Worm (Caenorhabditis elegans) whole organism, young adult: ENCODE results near the gene cdc-48.2.

ENCODE experiments used
- D2030.7 ChIP-seq: fragments of 200-800 bp; sonication (Bioruptor generic); IDR thresholded peaks from 2 replicates; pipeline ENCODE4 v1.3.6; 2022; ENCODE audit warnings: missing genetic modification reagents, missing genetic modification characterization, missing compliant biosample characterization
- F23B12.7 ChIP-seq: sonication (generic microtip); optimal IDR thresholded peaks from 2 replicates; lab custom pipeline; 2017; ENCODE audit warnings: missing genetic modification characterization, mild to moderate bottlenecking, missing compliant biosample characterization, antibody characterized with exemption, moderate library complexity; ENCODE audit not compliant: insufficient read depth
- F33H1.4 ChIP-seq: fragments of 200-800 bp; sonication (Bioruptor generic); IDR thresholded peaks from 2 replicates; pipeline ENCODE4 v1.3.6; 2022; ENCODE audit warnings: missing genetic modification reagents, missing genetic modification characterization, missing compliant biosample characterization
- F37B4.10 ChIP-seq: fragments of 200-800 bp; sonication (Bioruptor generic); IDR thresholded peaks from 2 replicates; pipeline ENCODE4 v1.3.6; 2022; ENCODE audit warnings: missing genetic modification characterization, missing compliant biosample characterization
- F39B2.1 ChIP-seq: fragments of 200-800 bp; sonication (Bioruptor generic); IDR thresholded peaks from 2 replicates; pipeline ENCODE4 v1.3.6; 2022; ENCODE audit warnings: missing genetic modification reagents, missing genetic modification characterization, missing compliant biosample characterization
- T26A5.8 ChIP-seq: sonication (generic microtip); optimal IDR thresholded peaks from 2 replicates; lab custom pipeline; 2016; ENCODE audit warnings: missing genetic modification characterization, missing compliant biosample characterization
- Y53G8AR.9 ChIP-seq: fragments of 200-800 bp; sonication (Bioruptor generic); conservative IDR thresholded peaks from 2 replicates; pipeline ENCODE4 v1.3.6; 2022; ENCODE audit warnings: missing genetic modification reagents, missing genetic modification characterization, missing compliant biosample characterization
- Y95B8A.8 ChIP-seq: fragments of 200-800 bp; sonication (Bioruptor generic); IDR thresholded peaks from 2 replicates; pipeline ENCODE4 v1.3.6; 2022; ENCODE audit warnings: missing genetic modification reagents, missing genetic modification characterization, missing compliant biosample characterization
- ZK185.1 ChIP-seq: sonication (generic microtip); optimal IDR thresholded peaks from 2 replicates; lab custom pipeline; 2016; ENCODE audit warnings: mild to moderate bottlenecking, missing genetic modification characterization, missing compliant biosample characterization; ENCODE audit not compliant: poor library complexity, severe bottlenecking
- aptf-2 ChIP-seq: fragments of 200-800 bp; sonication (Bioruptor generic); conservative IDR thresholded peaks from 2 replicates; pipeline ENCODE4 v1.3.6; 2022; ENCODE audit warnings: missing genetic modification reagents, missing genetic modification characterization, missing compliant biosample characterization
- atf-7 ChIP-seq: sonication (generic microtip); optimal IDR thresholded peaks from 2 replicates; lab custom pipeline; 2017; ENCODE audit warnings: mild to moderate bottlenecking, missing genetic modification characterization, missing compliant biosample characterization
- bed-1 ChIP-seq: fragments of 200-800 bp; sonication (Bioruptor generic); IDR thresholded peaks from 2 replicates; pipeline ENCODE4 v1.3.6; 2022; ENCODE audit warnings: missing genetic modification reagents, missing genetic modification characterization, missing compliant biosample characterization
- bed-2 ChIP-seq: fragments of 200-800 bp; sonication (Bioruptor generic); IDR thresholded peaks from 2 replicates; pipeline ENCODE4 v1.3.6; 2022; ENCODE audit warnings: missing genetic modification reagents, missing genetic modification characterization, missing compliant biosample characterization
- ccch-3 ChIP-seq: fragments of 200-800 bp; sonication (Bioruptor generic); optimal IDR thresholded peaks from 2 replicates; lab custom pipeline; 2018; ENCODE audit warnings: mild to moderate bottlenecking, missing genetic modification characterization, missing compliant biosample characterization
- chd-7 ChIP-seq: sonication (generic microtip); optimal IDR thresholded peaks from 2 replicates; lab custom pipeline; 2016; ENCODE audit warnings: mild to moderate bottlenecking, missing genetic modification characterization, moderate library complexity, missing compliant biosample characterization
- dpff-1 ChIP-seq: sonication (generic microtip); optimal IDR thresholded peaks from 2 replicates; lab custom pipeline; 2017; ENCODE audit warnings: mild to moderate bottlenecking, missing genetic modification characterization, missing compliant biosample characterization
- egl-44 ChIP-seq: fragments of 200-800 bp; sonication (Bioruptor generic); IDR thresholded peaks from 2 replicates; pipeline ENCODE4 v1.3.6; 2022; ENCODE audit warnings: missing genetic modification reagents, missing genetic modification characterization, missing compliant biosample characterization
- ekl-4 ChIP-seq: fragments of 200-800 bp; sonication (Bioruptor generic); IDR thresholded peaks from 2 replicates; pipeline ENCODE4 v1.3.6; 2022; ENCODE audit warnings: missing genetic modification reagents, missing genetic modification characterization, missing compliant biosample characterization
- ets-4 ChIP-seq: fragments of 200-800 bp; sonication (Bioruptor generic); optimal IDR thresholded peaks from 2 replicates; lab custom pipeline; 2018; ENCODE audit warnings: mild to moderate bottlenecking, missing genetic modification characterization, missing compliant biosample characterization
- hlh-12 ChIP-seq: sonication (generic microtip); optimal IDR thresholded peaks from 2 replicates; lab custom pipeline; 2016; ENCODE audit warnings: missing genetic modification characterization, missing compliant biosample characterization
- hmg-1.2 ChIP-seq: fragments of 200-800 bp; sonication (Bioruptor generic); IDR thresholded peaks from 2 replicates; pipeline ENCODE4 v1.3.6; 2022; ENCODE audit warnings: missing genetic modification reagents, missing genetic modification characterization, missing compliant biosample characterization
- hsf-1 ChIP-seq: fragments of 200-800 bp; sonication (Bioruptor generic); IDR thresholded peaks from 2 replicates; pipeline ENCODE4 v1.3.6; 2022; ENCODE audit warnings: missing genetic modification reagents, missing genetic modification characterization, missing compliant biosample characterization
- lag-1 ChIP-seq: fragments of 200-800 bp; sonication (Bioruptor generic); IDR thresholded peaks from 2 replicates; pipeline ENCODE4 v1.3.6; 2022; ENCODE audit warnings: missing genetic modification reagents, missing genetic modification characterization, missing compliant biosample characterization
- lin-54 ChIP-seq: fragments of 200-800 bp; sonication (Bioruptor generic); optimal IDR thresholded peaks from 2 replicates; lab custom pipeline; 2018; ENCODE audit warnings: mild to moderate bottlenecking, missing genetic modification characterization, missing compliant biosample characterization
- lsl-1 ChIP-seq: fragments of 200-800 bp; sonication (Bioruptor generic); optimal IDR thresholded peaks from 2 replicates; lab custom pipeline; 2018; ENCODE audit warnings: mild to moderate bottlenecking, missing genetic modification characterization, moderate library complexity, missing compliant biosample characterization
- lsy-27 ChIP-seq: sonication (generic microtip); optimal IDR thresholded peaks from 2 replicates; lab custom pipeline; 2017; ENCODE audit warnings: missing genetic modification characterization, mild to moderate bottlenecking, missing compliant biosample characterization, antibody characterized with exemption, missing genotype, borderline replicate concordance; ENCODE audit not compliant: insufficient read depth
- madf-10 ChIP-seq: sonication (generic microtip); optimal IDR thresholded peaks from 2 replicates; lab custom pipeline; 2016; ENCODE audit warnings: mild to moderate bottlenecking, missing genetic modification characterization, missing compliant biosample characterization
- madf-3 ChIP-seq: fragments of 200-800 bp; sonication (Bioruptor generic); IDR thresholded peaks from 2 replicates; pipeline ENCODE4 v1.3.6; 2022; ENCODE audit warnings: missing genetic modification reagents, missing genetic modification characterization, missing compliant biosample characterization
- madf-8 ChIP-seq: fragments of 200-800 bp; sonication (Bioruptor generic); conservative IDR thresholded peaks from 2 replicates; pipeline ENCODE4 v1.3.6; 2022; ENCODE audit warnings: missing genetic modification reagents, missing genetic modification characterization, missing compliant biosample characterization
- mcd-1 ChIP-seq: fragments of 200-800 bp; sonication (Bioruptor generic); IDR thresholded peaks from 2 replicates; pipeline ENCODE4 v1.3.6; 2022; ENCODE audit warnings: missing genetic modification reagents, missing genetic modification characterization, missing compliant biosample characterization
- nfyb-1 ChIP-seq: fragments of 200-800 bp; sonication (Bioruptor generic); IDR thresholded peaks from 2 replicates; pipeline ENCODE4 v1.3.6; 2022; ENCODE audit warnings: missing genetic modification reagents, missing genetic modification characterization, missing compliant biosample characterization
- nhr-179 ChIP-seq: sonication (generic microtip); optimal IDR thresholded peaks from 2 replicates; lab custom pipeline; 2016; ENCODE audit warnings: mild to moderate bottlenecking, missing genetic modification characterization, missing compliant biosample characterization
- nhr-80 ChIP-seq: sonication (generic microtip); optimal IDR thresholded peaks from 2 replicates; lab custom pipeline; 2016; ENCODE audit warnings: missing genetic modification characterization, missing compliant biosample characterization
- pbrm-1 ChIP-seq: fragments of 200-800 bp; sonication (Bioruptor generic); IDR thresholded peaks from 2 replicates; pipeline ENCODE4 v1.3.6; 2022; ENCODE audit warnings: missing genetic modification reagents, missing genetic modification characterization, missing compliant biosample characterization
- pha-4 ChIP-seq: fragments of 150-350 bp; sonication (generic microtip); optimal IDR thresholded peaks from 2 replicates; lab custom pipeline; 2014; ENCODE audit warnings: missing biosample characterization, missing genetic modification reagents, missing genetic modification characterization
- repo-1 ChIP-seq: sonication (generic microtip); optimal IDR thresholded peaks from 2 replicates; lab custom pipeline; 2017; ENCODE audit warnings: mild to moderate bottlenecking, missing genetic modification characterization, missing compliant biosample characterization
- rpc-1 ChIP-seq, 2 experiments: fragments of 150-350 bp in 1 of 2; sonication (generic microtip) in 1 of 2; optimal IDR thresholded peaks; 2 replicates each; lab custom pipeline; 2014 to 2018; ENCODE audit warnings: missing biosample characterization in 1 of 2, missing genetic modification characterization in 1 of 2, missing genetic modification reagents in 1 of 2, missing genotype in 1 of 2
- snpc-4 ChIP-seq, 5 experiments: fragments of 150-350 bp in 1 of 5; sonication (generic microtip) in 4 of 5; optimal IDR thresholded peaks; 2 replicates each; lab custom pipeline; 2014 to 2018; ENCODE audit warnings: missing genetic modification characterization in 5 of 5, missing biosample characterization in 3 of 5, antibody characterized with exemption in 2 of 5, mild to moderate bottlenecking in 2 of 5, missing compliant biosample characterization in 2 of 5, missing genotype in 2 of 5, moderate library complexity in 2 of 5, missing genetic modification reagents in 1 of 5
- unc-130 ChIP-seq: sonication (generic microtip); optimal IDR thresholded peaks from 2 replicates; lab custom pipeline; 2016; ENCODE audit warnings: missing genetic modification reagents, missing genetic modification characterization, missing compliant biosample characterization
- xnd-1 ChIP-seq: sonication (generic microtip); optimal IDR thresholded peaks from 2 replicates; lab custom pipeline; 2016; ENCODE audit warnings: missing genotype, missing genetic modification reagents, missing genetic modification characterization, missing compliant biosample characterization
- ztf-22 ChIP-seq: fragments of 200-800 bp; sonication (Bioruptor generic); optimal IDR thresholded peaks from 2 replicates; lab custom pipeline; 2018; ENCODE audit warnings: mild to moderate bottlenecking, missing genetic modification characterization, moderate library complexity, missing compliant biosample characterization

The cdc-48.2 gene

ce11 chrII:8126617-8127016 is 11.7 kb upstream of the cdc-48.2 start:
- no peak for TF ChIP-seq ets-4 (GFP tag; lab: Kevin White, UChicago)
- no peak for TF ChIP-seq F37B4.10
- TF ChIP-seq F33H1.4 (GFP tag; lab: Robert Waterston, UW) = no peak
- TF ChIP-seq ccch-3 (GFP tag; lab: Kevin White, UChicago) = no peak
- no peak for TF ChIP-seq madf-10 (tag; lab: Kevin White, UChicago)
- no peak for TF ChIP-seq F23B12.7 (tag; lab: Kevin White, UChicago)
- no peak for TF ChIP-seq madf-8 (GFP tag; lab: Robert Waterston, UW)
- no peak for TF ChIP-seq ZK185.1 (tag; lab: Kevin White, UChicago)

ce11 chrII:8127290-8127689 is 11.0 kb upstream of the cdc-48.2 start:
- peak; percentile 95 for TF ChIP-seq nhr-80 (tag; lab: Kevin White, UChicago)
- TF ChIP-seq unc-130 (GFP tag; lab: Kevin White, UChicago) = no peak
- no peak for TF ChIP-seq nhr-179
- TF ChIP-seq bed-2 (GFP tag; lab: Robert Waterston, UW) = no peak
- TF ChIP-seq rpc-1 (optimal IDR thresholded peaks at IDR 0.05; lab: Kevin White, UChicago) = no peak
- TF ChIP-seq rpc-1 (tag; optimal IDR thresholded peaks at IDR 0.05; lab: Kevin White, UChicago) = no peak
- no peak for TF ChIP-seq madf-10 (tag; lab: Kevin White, UChicago)
- TF ChIP-seq chd-7 = no peak
- TF ChIP-seq ets-4 (GFP tag; lab: Kevin White, UChicago) = peak; percentile 73
- TF ChIP-seq ztf-22 (GFP tag; lab: Kevin White, UChicago) = no peak
- no peak for TF ChIP-seq egl-44 (GFP tag; lab: Robert Waterston, UW)
- 0 out of 2 replicates have a peak, but pooled peaks have one; percentile 14 for TF ChIP-seq nfyb-1 (GFP tag; lab: Robert Waterston, UW)
- no peak for TF ChIP-seq ekl-4 (GFP tag; lab: Robert Waterston, UW)
- TF ChIP-seq hsf-1 (GFP tag; lab: Robert Waterston, UW) = no peak
- no peak for TF ChIP-seq hlh-12 (tag; lab: Kevin White, UChicago)
- no peak for TF ChIP-seq dpff-1
- TF ChIP-seq snpc-4 (GFP tag; optimal IDR thresholded peaks at IDR 0.05; lab: Kevin White, UChicago) = no peak
- no peak for TF ChIP-seq snpc-4 (tag; optimal IDR thresholded peaks at IDR 0.05; lab: Kevin White, UChicago)
- no peak for TF ChIP-seq pha-4 (tag; lab: Kevin White, UChicago)
- TF ChIP-seq hmg-1.2 (GFP tag; lab: Robert Waterston, UW) = no peak
- TF ChIP-seq lsy-27 = no peak

ce11 chrII:8127794-8128193 is 10.5 kb upstream of the cdc-48.2 start:
- TF ChIP-seq lsl-1 (GFP tag; lab: Kevin White, UChicago) (peak; percentile 70), xnd-1 (tag; lab: Kevin White, UChicago) (peak; percentile 55), Y95B8A.8 (GFP tag; lab: Robert Waterston, UW) (no peak), madf-3 (GFP tag; lab: Robert Waterston, UW) (no peak), nfyb-1 (GFP tag; lab: Robert Waterston, UW) (no peak), F39B2.1 (GFP tag; lab: Robert Waterston, UW) (no peak), F33H1.4 (GFP tag; lab: Robert Waterston, UW) (peak; percentile 63)

- TF ChIP-seq bed-1 (GFP tag; lab: Robert Waterston, UW) (no peak), lin-54 (GFP tag; lab: Kevin White, UChicago) (peak; percentile 6), unc-130 (GFP tag; lab: Kevin White, UChicago) (no peak), F33H1.4 (GFP tag; lab: Robert Waterston, UW) (no peak), lsy-27 (no peak), T26A5.8 (no peak), atf-7 (tag; lab: Kevin White, UChicago) (no peak), repo-1 (peak; percentile 28), mcd-1 (GFP tag; lab: Robert Waterston, UW) (peak; percentile 38; the same call in 1 of the 2 replicates), madf-8 (GFP tag; lab: Robert Waterston, UW) (no peak), nhr-179 (no peak), Y53G8AR.9 (no peak), lag-1 (GFP tag; lab: Robert Waterston, UW) (no peak), pbrm-1 (GFP tag; lab: Robert Waterston, UW) (no peak), D2030.7 (GFP tag; lab: Robert Waterston, UW) (no peak), aptf-2 (GFP tag; lab: Robert Waterston, UW) (no peak), egl-44 (GFP tag; lab: Robert Waterston, UW) (0 out of 2 replicates have a peak, but pooled peaks have one; percentile 10)
Observed at ce11 chrII:8128273-8129039, 9.8 kb upstream of the cdc-48.2 start.
